Fruit fly (Drosophila melanogaster): Measurements from ENCODE around the gene CG9967.

The CG9967 gene

DNA sequence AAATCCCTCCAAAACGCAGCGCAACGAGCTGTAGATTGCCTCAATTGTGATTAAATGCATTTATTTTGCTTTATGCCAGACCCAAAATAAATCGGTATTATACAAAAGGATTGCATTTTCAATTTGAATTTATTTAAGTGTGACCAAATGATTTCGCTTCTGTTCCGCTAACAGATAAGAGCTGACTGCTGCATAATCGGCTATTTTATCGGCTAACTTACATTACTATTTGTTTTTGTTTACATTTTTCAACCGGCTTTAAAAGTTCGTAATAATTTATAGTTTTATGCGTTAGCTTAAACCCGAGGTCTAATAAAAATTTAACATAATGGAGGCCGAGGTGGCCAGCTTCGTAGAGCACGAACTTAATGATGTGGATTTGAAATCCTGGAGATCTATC lies 25.8 kb upstream of the CG9967 start, which contains the start of gene PIG-Wa (continued):
- no peak for TF ChIP-seq unpg (GFP tag; optimal IDR thresholded peaks at IDR 0.05)
- no peak for TF ChIP-seq CG14965 (GFP tag; optimal IDR thresholded peaks at IDR 0.05; ENCODE audit: borderline replicate concordance)
- TF ChIP-seq jumu (GFP tag; optimal IDR thresholded peaks at IDR 0.05) = no peak
- no peak for TF ChIP-seq CG14441 (GFP tag; IDR thresholded peaks at IDR 0.05)
- TF ChIP-seq HLH3B (GFP tag; IDR thresholded peaks at IDR 0.05) = no peak
- no peak for TF ChIP-seq HHEX (GFP tag; optimal IDR thresholded peaks at IDR 0.05)
- TF ChIP-seq Med (GFP tag) = peak; percentile 84
- TF ChIP-seq CG17385 (GFP tag; optimal IDR thresholded peaks at IDR 0.05) = no peak
- no peak for TF ChIP-seq CG18764 (GFP tag; optimal IDR thresholded peaks at IDR 0.05)
- no peak for TF ChIP-seq CG7928 (GFP tag; optimal IDR thresholded peaks at IDR 0.05)
- TF ChIP-seq Kr (GFP tag; optimal IDR thresholded peaks at IDR 0.05) = no peak
- no peak for TF ChIP-seq lbe (GFP tag; optimal IDR thresholded peaks at IDR 0.05)
- TF ChIP-seq CG6854 (GFP tag; optimal IDR thresholded peaks at IDR 0.05) = no peak
- no peak for TF ChIP-seq CG10543 (GFP tag; optimal IDR thresholded peaks at IDR 0.05)
- TF ChIP-seq CrebB (tag; optimal IDR thresholded peaks at IDR 0.05) = no peak
- no peak for TF ChIP-seq CG9932 (GFP tag; IDR thresholded peaks at IDR 0.05)
- no peak for TF ChIP-seq CG30431 (GFP tag; optimal IDR thresholded peaks at IDR 0.05)
- TF ChIP-seq sqz (GFP tag; optimal IDR thresholded peaks at IDR 0.05) = no peak
- no peak for TF ChIP-seq CG12391 (tag; optimal IDR thresholded peaks at IDR 0.05)
- TF ChIP-seq CG12769 (tag; optimal IDR thresholded peaks at IDR 0.05) = no peak
- TF ChIP-seq CG17186 (GFP tag; optimal IDR thresholded peaks at IDR 0.05) = no peak
- no peak for TF ChIP-seq CG11085 (GFP tag; IDR thresholded peaks at IDR 0.05)
- no peak for TF ChIP-seq zf30C (GFP tag; optimal IDR thresholded peaks at IDR 0.05)
- peak; percentile 96 for TF ChIP-seq MBD-R2 (GFP tag; IDR thresholded peaks at IDR 0.05)
- no peak for TF ChIP-seq fd102C (GFP tag; optimal IDR thresholded peaks at IDR 0.05)
- TF ChIP-seq Doc3 (GFP tag; IDR thresholded peaks at IDR 0.05; ENCODE audit: partially characterized antibody) = no peak
- no peak for TF ChIP-seq Meics (GFP tag; optimal IDR thresholded peaks at IDR 0.05)
- TF ChIP-seq chn (GFP tag; optimal IDR thresholded peaks at IDR 0.05) = no peak
- TF ChIP-seq CG10462 (GFP tag; optimal IDR thresholded peaks at IDR 0.05) = no peak
- TF ChIP-seq CG10979 (tag; optimal IDR thresholded peaks at IDR 0.05) = no peak
- no peak for TF ChIP-seq Atf6 (GFP tag; IDR thresholded peaks at IDR 0.05)
- no peak for TF ChIP-seq fu2 (GFP tag; optimal IDR thresholded peaks at IDR 0.05)
- TF ChIP-seq Ptx1 (GFP tag; IDR thresholded peaks at IDR 0.05) = no peak
- TF ChIP-seq kah (GFP tag; optimal IDR thresholded peaks at IDR 0.05) = no peak
- no peak for TF ChIP-seq repo (GFP tag; optimal IDR thresholded peaks at IDR 0.05)
- TF ChIP-seq CG11696 (GFP tag; IDR thresholded peaks at IDR 0.05) = no peak
- no peak for TF ChIP-seq CG14667 (GFP tag; IDR thresholded peaks at IDR 0.05)
- no peak for TF ChIP-seq crp (GFP tag; optimal IDR thresholded peaks at IDR 0.05)
- TF ChIP-seq exex (tag; optimal IDR thresholded peaks at IDR 0.05) = no peak
- TF ChIP-seq nom (GFP tag; optimal IDR thresholded peaks at IDR 0.05) = no peak
- no peak for TF ChIP-seq Eip74EF (GFP tag; optimal IDR thresholded peaks at IDR 0.05)
- no peak for TF ChIP-seq ssp (GFP tag; IDR thresholded peaks at IDR 0.05)
- no peak for TF ChIP-seq tio (GFP tag; optimal IDR thresholded peaks at IDR 0.05)
- no peak for TF ChIP-seq Neu2 (GFP tag; optimal IDR thresholded peaks at IDR 0.05; ENCODE audit: borderline replicate concordance)
- TF ChIP-seq croc (GFP tag; conservative IDR thresholded peaks at IDR 0.05) = no peak
- TF ChIP-seq Max (GFP tag; optimal IDR thresholded peaks at IDR 0.05) = no peak
- peak; percentile 29 for TF ChIP-seq HmgD (GFP tag; optimal IDR thresholded peaks at IDR 0.05)
- TF ChIP-seq pum (GFP tag; optimal IDR thresholded peaks at IDR 0.05) = no peak
- TF ChIP-seq CG15514 (GFP tag; optimal IDR thresholded peaks at IDR 0.05) = peak; percentile 17
- TF ChIP-seq Dbx (GFP tag; IDR thresholded peaks at IDR 0.05) = no peak
- TF ChIP-seq aop (GFP tag; IDR thresholded peaks at IDR 0.05) = no peak
- no peak for TF ChIP-seq CG6175 (GFP tag; IDR thresholded peaks at IDR 0.05)
